Fruit fly (Drosophila melanogaster): ENCODE results near the gene RecQ5.

The RecQ5 gene

dm6 chr3L:14661567-14662258 is 29.8 kb upstream of the RecQ5 start (continued):
- no peak for TF ChIP-seq usp (GFP tag; optimal IDR thresholded peaks at IDR 0.05)
- TF ChIP-seq tx (GFP tag; optimal IDR thresholded peaks at IDR 0.05) = peak; percentile 74
- TF ChIP-seq cad (GFP tag; optimal IDR thresholded peaks at IDR 0.05) = no peak
- TF ChIP-seq bowl (GFP tag; IDR thresholded peaks at IDR 0.05) = no peak
- no peak for TF ChIP-seq fd102C (GFP tag; optimal IDR thresholded peaks at IDR 0.05)
- peak; percentile 88 for TF ChIP-seq Ptx1 (GFP tag; IDR thresholded peaks at IDR 0.05)
- TF ChIP-seq klu (GFP tag; IDR thresholded peaks at IDR 0.05) = peak; percentile 59
- peak; percentile 76 for TF ChIP-seq NfI (GFP tag; optimal IDR thresholded peaks at IDR 0.05)
- no peak for TF ChIP-seq CG8478 (optimal IDR thresholded peaks at IDR 0.05)
- peak; percentile 71; the same call in 1 of the 2 replicates for TF ChIP-seq CG11085 (GFP tag; IDR thresholded peaks at IDR 0.05)
- peak; percentile 78 for TF ChIP-seq CG30403 (GFP tag; optimal IDR thresholded peaks at IDR 0.05)
- peak; percentile 78 for TF ChIP-seq Dek (tag; optimal IDR thresholded peaks at IDR 0.05)
- peak; percentile 69 for TF ChIP-seq CG9727 (GFP tag; optimal IDR thresholded peaks at IDR 0.05)
- peak; percentile 66 for TF ChIP-seq wdn (GFP tag; IDR thresholded peaks at IDR 0.05)
- peak; percentile 73 for TF ChIP-seq Lim3 (GFP tag; IDR thresholded peaks at IDR 0.05)
- TF ChIP-seq Aef1 (GFP tag; IDR thresholded peaks at IDR 0.05) = peak; percentile 76
- TF ChIP-seq CG34376 (GFP tag; optimal IDR thresholded peaks at IDR 0.05) = peak; percentile 46
- peak; percentile 29 for TF ChIP-seq trem (tag; optimal IDR thresholded peaks at IDR 0.05)
- peak; percentile 18 for TF ChIP-seq CG31388 (GFP tag; optimal IDR thresholded peaks at IDR 0.05)
- no peak for TF ChIP-seq Hmx (GFP tag; optimal IDR thresholded peaks at IDR 0.05)
- no peak for TF ChIP-seq yki (optimal IDR thresholded peaks at IDR 0.05)
- peak; percentile 71 for TF ChIP-seq Bteb2 (GFP tag; optimal IDR thresholded peaks at IDR 0.05)
- peak; percentile 51; the same call in 1 of the 2 replicates for TF ChIP-seq Taf1 (GFP tag; IDR thresholded peaks at IDR 0.05)
- TF ChIP-seq CG11398 (GFP tag; optimal IDR thresholded peaks at IDR 0.05) = peak; percentile 70
- TF ChIP-seq CG1233 (GFP tag; optimal IDR thresholded peaks at IDR 0.05) = peak; percentile 58
- peak in 1 of 2 experiments; percentile 92 for TF ChIP-seq eve (GFP tag; optimal IDR thresholded peaks at IDR 0.05)
- TF ChIP-seq CG12071 (GFP tag; optimal IDR thresholded peaks at IDR 0.05) = peak; percentile 74
- TF ChIP-seq oc (tag; optimal IDR thresholded peaks at IDR 0.05) = peak; percentile 82
- 0 out of 2 replicates have a peak, but pooled peaks have one; percentile 54 for TF ChIP-seq wor (GFP tag; IDR thresholded peaks at IDR 0.05)
- no peak for TF ChIP-seq prd (optimal IDR thresholded peaks at IDR 0.05)
- peak; percentile 90 for TF ChIP-seq prd (GFP tag; IDR thresholded peaks at IDR 0.05)
- peak; percentile 90 for TF ChIP-seq CG2678 (tag; optimal IDR thresholded peaks at IDR 0.05)
- peak; percentile 51 for TF ChIP-seq CG12155 (GFP tag; optimal IDR thresholded peaks at IDR 0.05)
- TF ChIP-seq eyg (GFP tag; optimal IDR thresholded peaks at IDR 0.05) = peak; percentile 73
- peak; percentile 79 for TF ChIP-seq btn (GFP tag; optimal IDR thresholded peaks at IDR 0.05)
- TF ChIP-seq gcm (GFP tag; optimal IDR thresholded peaks at IDR 0.05) = peak; percentile 75
- peak; percentile 80 for TF ChIP-seq CG16863 (GFP tag; optimal IDR thresholded peaks at IDR 0.05)
- TF ChIP-seq H15 (GFP tag; IDR thresholded peaks at IDR 0.05) = peak; percentile 81
- peak; percentile 6 for TF ChIP-seq Asciz (GFP tag; optimal IDR thresholded peaks at IDR 0.05)
- TF ChIP-seq CG18599 (GFP tag; optimal IDR thresholded peaks at IDR 0.05) = peak; percentile 88
- peak; percentile 60 for TF ChIP-seq Chrac-16 (GFP tag; optimal IDR thresholded peaks at IDR 0.05)
- no peak for TF ChIP-seq B-H2 (GFP tag; optimal IDR thresholded peaks at IDR 0.05)
- peak; percentile 35; the same call in 1 of the 2 replicates for TF ChIP-seq dan (GFP tag; IDR thresholded peaks at IDR 0.05)
- no peak for TF ChIP-seq CG6791 (GFP tag; IDR thresholded peaks at IDR 0.05; ENCODE audit: partially characterized antibody)
- TF ChIP-seq sens-2 (GFP tag; IDR thresholded peaks at IDR 0.05) = peak; percentile 56; the same call in 1 of the 2 replicates
- TF ChIP-seq CG2889 (GFP tag; IDR thresholded peaks at IDR 0.05) = peak; percentile 62; the same call in 1 of the 3 replicates
- peak; percentile 46 for TF ChIP-seq fu2 (GFP tag; optimal IDR thresholded peaks at IDR 0.05)
- TF ChIP-seq mirr (GFP tag; optimal IDR thresholded peaks at IDR 0.05) = peak; percentile 7
- TF ChIP-seq Mrtf (GFP tag; IDR thresholded peaks at IDR 0.05) = peak; percentile 77
- no peak for TF ChIP-seq Scr (GFP tag; IDR thresholded peaks at IDR 0.05; ENCODE audit: partially characterized antibody)
- TF ChIP-seq Trl (optimal IDR thresholded peaks at IDR 0.05) = no peak
- peak; percentile 82 for TF ChIP-seq Trl (GFP tag; optimal IDR thresholded peaks at IDR 0.05)
